Worm (Caenorhabditis elegans) whole organism, midembryonic: Measurements from ENCODE around the gene sna-3.

ENCODE experiments used
- T22C8.4 ChIP-seq: fragments of 200-800 bp; sonication (Bioruptor generic); IDR thresholded peaks from 2 replicates; pipeline ENCODE4 v1.3.6; 2022; ENCODE audit warnings: missing genetic modification characterization, missing compliant biosample characterization
- cog-1 ChIP-seq: sonication (generic microtip); optimal IDR thresholded peaks from 2 replicates; lab custom pipeline; 2016; ENCODE audit warnings: missing genetic modification characterization, missing compliant biosample characterization
- flt-1 ChIP-seq: fragments of 200-800 bp; sonication (Bioruptor generic); IDR thresholded peaks from 2 replicates; pipeline ENCODE4 v1.3.6; 2022; ENCODE audit warnings: missing genetic modification characterization, missing compliant biosample characterization
- klf-2 ChIP-seq: fragments of 200-800 bp; sonication (Bioruptor generic); conservative IDR thresholded peaks from 2 replicates; pipeline ENCODE4 v1.3.6; 2022; ENCODE audit warnings: missing genetic modification reagents, missing genetic modification characterization, missing compliant biosample characterization
- med-1 ChIP-seq: sonication (generic microtip); optimal IDR thresholded peaks from 2 replicates; lab custom pipeline; 2017; ENCODE audit warnings: missing genetic modification characterization, mild to moderate bottlenecking, missing compliant biosample characterization, antibody characterized with exemption, missing genetic modification reagents; ENCODE audit not compliant: insufficient read depth
- ref-1 ChIP-seq: fragments of 200-800 bp; sonication (Bioruptor generic); conservative IDR thresholded peaks from 2 replicates; pipeline ENCODE4 v1.3.6; 2022; ENCODE audit warnings: missing genetic modification reagents, missing genetic modification characterization, missing compliant biosample characterization
- tab-1 ChIP-seq: fragments of 200-800 bp; sonication (Bioruptor generic); IDR thresholded peaks from 2 replicates; pipeline ENCODE4 v1.3.6; 2022; ENCODE audit warnings: missing genetic modification characterization, missing compliant biosample characterization
- ztf-23 ChIP-seq: fragments of 200-800 bp; sonication (Bioruptor generic); IDR thresholded peaks from 2 replicates; pipeline ENCODE4 v1.3.6; 2022; ENCODE audit warnings: missing genetic modification reagents, missing genetic modification characterization, missing compliant biosample characterization
- ztf-29 ChIP-seq: fragments of 200-800 bp; sonication (Bioruptor generic); IDR thresholded peaks from 2 replicates; pipeline ENCODE4 v1.3.6; 2022; ENCODE audit warnings: missing genetic modification reagents, missing genetic modification characterization, missing compliant biosample characterization

The sna-3 gene

DNA sequence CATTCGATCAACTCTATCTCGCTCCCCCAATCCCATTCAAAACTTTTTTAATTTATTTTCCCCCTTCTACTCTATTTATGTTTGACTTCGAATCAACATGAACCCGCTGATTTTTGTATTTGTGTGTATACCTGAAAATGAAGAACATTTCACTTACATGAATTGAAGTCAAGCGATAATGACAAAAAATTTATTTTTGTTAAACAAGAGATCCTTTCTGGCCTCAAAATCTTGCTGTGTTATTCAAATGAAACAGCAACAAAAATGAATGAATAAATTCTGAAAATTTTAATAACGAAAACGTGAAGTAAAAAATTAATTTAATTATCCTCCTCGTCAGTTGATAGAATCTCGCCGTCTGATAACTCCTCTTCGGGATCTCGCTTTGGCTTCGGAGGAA is 3.6 kb downstream of the sna-3 start:
- TF ChIP-seq tab-1 (GFP tag; lab: Robert Waterston, UW) (no peak), cog-1 (tag; lab: Kevin White, UChicago) (no peak), ztf-23 (GFP tag; lab: Robert Waterston, UW) (no peak), T22C8.4 (GFP tag; lab: Robert Waterston, UW) (no peak), med-1 (GFP tag; lab: Kevin White, UChicago) (no peak), flt-1 (no peak), ref-1 (no peak), ztf-29 (GFP tag; lab: Robert Waterston, UW) (no peak), klf-2 (GFP tag; lab: Robert Waterston, UW) (no peak)

- no peak for TF ChIP-seq klf-2 (GFP tag; lab: Robert Waterston, UW)
- no peak for TF ChIP-seq ztf-29 (GFP tag; lab: Robert Waterston, UW)
- TF ChIP-seq flt-1, result no peak
- TF ChIP-seq T22C8.4 (GFP tag; lab: Robert Waterston, UW), result no peak
- TF ChIP-seq tab-1 (GFP tag; lab: Robert Waterston, UW), result no peak
- TF ChIP-seq med-1 (GFP tag; lab: Kevin White, UChicago), result no peak
These were observed 4.7 kb downstream of the sna-3 start for ce11 chrIII:6201325-6201724.

- TF ChIP-seq ztf-23 (GFP tag; lab: Robert Waterston, UW), result peak; percentile 74
- TF ChIP-seq T22C8.4 (GFP tag; lab: Robert Waterston, UW), result peak; percentile 76
- no peak for TF ChIP-seq med-1 (GFP tag; lab: Kevin White, UChicago)
These were observed 7.4 kb downstream of the sna-3 start, which contains the start of the genes C23G10.7 and rpn-2 for ce11 chrIII:6198378-6199234. C23G10.7 (minus strand) TSS chrIII:6198414. rpn-2 (plus strand) TSS chrIII:6199184.

DNA sequence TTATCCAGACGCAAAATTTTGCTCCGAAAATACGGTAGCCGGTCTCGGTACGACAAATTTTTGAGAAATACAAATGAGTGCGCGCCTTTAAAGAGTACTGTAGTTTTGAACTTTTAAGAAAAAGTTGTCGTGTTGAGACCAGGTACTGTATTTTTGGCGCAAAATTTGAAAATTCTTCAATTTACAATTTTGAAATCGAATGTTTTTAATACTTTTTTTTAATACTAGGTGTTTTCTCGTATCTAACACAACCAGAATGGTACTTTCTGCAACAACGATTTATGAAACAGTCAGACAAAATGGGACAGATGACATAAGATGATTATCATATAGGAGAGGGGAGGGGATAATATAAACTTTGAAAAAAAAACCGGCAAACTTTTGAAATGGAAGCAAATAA is 10.3 kb downstream of the sna-3 start:
- TF ChIP-seq cog-1 (tag; lab: Kevin White, UChicago), result no peak
- TF ChIP-seq T22C8.4 (GFP tag; lab: Robert Waterston, UW), result no peak
- TF ChIP-seq tab-1 (GFP tag; lab: Robert Waterston, UW), result no peak
- TF ChIP-seq ztf-23 (GFP tag; lab: Robert Waterston, UW), result no peak
- no peak for TF ChIP-seq klf-2 (GFP tag; lab: Robert Waterston, UW)
- TF ChIP-seq flt-1, result no peak
- no peak for TF ChIP-seq ref-1
- TF ChIP-seq ztf-29 (GFP tag; lab: Robert Waterston, UW), result no peak
- no peak for TF ChIP-seq med-1 (GFP tag; lab: Kevin White, UChicago)

- no peak for TF ChIP-seq ztf-29 (GFP tag; lab: Robert Waterston, UW)
- TF ChIP-seq med-1 (GFP tag; lab: Kevin White, UChicago), result no peak
- TF ChIP-seq T22C8.4 (GFP tag; lab: Robert Waterston, UW), result no peak
- TF ChIP-seq ztf-23 (GFP tag; lab: Robert Waterston, UW), result no peak
These were observed 11.5 kb downstream of the sna-3 start, which contains the start of gene ugt-66 for ce11 chrIII:6194480-6194879. ugt-66 (minus strand) TSS chrIII:6194580.

- TF ChIP-seq cog-1 (tag; lab: Kevin White, UChicago) (no peak), ztf-23 (GFP tag; lab: Robert Waterston, UW) (no peak), flt-1 (no peak), tab-1 (GFP tag; lab: Robert Waterston, UW) (no peak)
These were observed 15.2 kb downstream of the sna-3 start, which contains the start of gene C23G10.5 for ce11 chrIII:6190810-6191209. C23G10.5 (plus strand) TSS chrIII:6191110.

ce11 chrIII:6183118-6183517 is 22.9 kb downstream of the sna-3 start, which contains the start of gene nas-28:
nas-28 (minus strand) TSS chrIII:6183218.
- TF ChIP-seq klf-2 (GFP tag; lab: Robert Waterston, UW), result no peak
- TF ChIP-seq T22C8.4 (GFP tag; lab: Robert Waterston, UW), result no peak
- no peak for TF ChIP-seq med-1 (GFP tag; lab: Kevin White, UChicago)
- TF ChIP-seq ref-1, result no peak
- no peak for TF ChIP-seq cog-1 (tag; lab: Kevin White, UChicago)
- no peak for TF ChIP-seq flt-1
- no peak for TF ChIP-seq tab-1 (GFP tag; lab: Robert Waterston, UW)
- TF ChIP-seq ztf-29 (GFP tag; lab: Robert Waterston, UW), result no peak
- TF ChIP-seq ztf-23 (GFP tag; lab: Robert Waterston, UW), result no peak

- TF ChIP-seq ref-1, result no peak
- TF ChIP-seq cog-1 (tag; lab: Kevin White, UChicago), result no peak
- TF ChIP-seq ztf-23 (GFP tag; lab: Robert Waterston, UW), result no peak
- TF ChIP-seq klf-2 (GFP tag; lab: Robert Waterston, UW), result no peak
- TF ChIP-seq flt-1, result no peak
- no peak for TF ChIP-seq ztf-29 (GFP tag; lab: Robert Waterston, UW)
- no peak for TF ChIP-seq tab-1 (GFP tag; lab: Robert Waterston, UW)
- no peak for TF ChIP-seq T22C8.4 (GFP tag; lab: Robert Waterston, UW)
- no peak for TF ChIP-seq med-1 (GFP tag; lab: Kevin White, UChicago)
These were observed 25.7 kb downstream of the sna-3 start for ce11 chrIII:6180294-6180693.

DNA sequence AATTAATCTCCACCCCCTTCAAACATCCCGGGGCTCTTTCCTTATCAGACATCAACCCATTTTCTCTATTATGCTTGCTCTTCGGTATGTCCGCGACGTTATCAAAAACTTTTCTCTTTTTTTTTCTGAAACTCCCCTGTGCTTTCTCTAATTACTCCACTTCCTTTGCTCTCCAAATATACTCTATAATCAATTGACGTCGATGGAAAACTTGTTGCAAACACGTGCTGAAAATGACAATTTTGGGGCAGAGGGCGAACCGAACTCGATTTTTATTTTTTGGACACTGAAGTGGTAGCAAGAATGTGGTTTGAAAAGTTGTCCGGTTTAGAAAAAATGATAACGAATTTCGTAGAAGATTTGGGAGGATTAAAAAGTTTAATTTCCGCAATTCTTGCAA is 26.9 kb downstream of the sna-3 start:
- TF ChIP-seq ztf-29 (GFP tag; lab: Robert Waterston, UW) (no peak), flt-1 (no peak), med-1 (GFP tag; lab: Kevin White, UChicago) (no peak), cog-1 (tag; lab: Kevin White, UChicago) (no peak)

ce11 chrIII:6178586-6178985 is 27.4 kb downstream of the sna-3 start, which contains the start of gene F42A10.7:
F42A10.7 (minus strand) TSS chrIII:6178686.
- TF ChIP-seq med-1 (GFP tag; lab: Kevin White, UChicago) (no peak), ref-1 (no peak), ztf-23 (GFP tag; lab: Robert Waterston, UW) (no peak), tab-1 (GFP tag; lab: Robert Waterston, UW) (no peak), T22C8.4 (GFP tag; lab: Robert Waterston, UW) (no peak), cog-1 (tag; lab: Kevin White, UChicago) (no peak), ztf-29 (GFP tag; lab: Robert Waterston, UW) (no peak), flt-1 (no peak), klf-2 (GFP tag; lab: Robert Waterston, UW) (no peak)
